Worm (Caenorhabditis elegans): ENCODE data around the gene M60.7.

ce11 chrX:8233554-8233953 is 27.4 kb downstream of the M60.7 start:
- no peak for TF ChIP-seq him-1 (tag; optimal IDR thresholded peaks at IDR 0.05)
- TF ChIP-seq dao-5 (tag; optimal IDR thresholded peaks at IDR 0.05): no peak
- no peak for TF ChIP-seq W03F9.2 (tag; optimal IDR thresholded peaks at IDR 0.05)

All from whole organism, L4/young adult.